Fruit fly (Drosophila melanogaster): ENCODE results near the gene CG5973.

The CG5973 gene

DNA sequence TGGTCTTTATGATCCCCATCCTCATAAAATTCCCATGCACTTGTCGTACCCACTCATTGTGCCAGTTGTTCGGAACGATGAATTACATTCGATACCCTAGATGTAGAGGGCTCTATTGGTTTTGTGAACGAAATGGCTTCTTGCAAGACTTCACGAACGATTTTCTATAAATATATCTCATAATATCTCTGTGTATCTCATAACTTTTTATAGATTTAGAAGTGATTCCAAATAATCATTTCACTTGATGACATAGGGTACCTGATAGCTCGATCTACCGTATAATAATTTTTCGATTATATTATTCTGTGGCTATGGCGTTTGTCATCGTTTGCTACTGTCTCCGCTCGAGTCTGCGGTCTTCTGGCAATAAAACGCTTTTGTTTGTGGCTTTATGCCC, 40.3 kb upstream of the CG5973 start:
- no peak for TF ChIP-seq dl (GFP tag; optimal IDR thresholded peaks at IDR 0.05; ENCODE audit: insufficient read depth in 1 of 2, partially characterized antibody in 2 of 2)
- TF ChIP-seq rgr (GFP tag; optimal IDR thresholded peaks at IDR 0.05): peak; percentile 70
- TF ChIP-seq h (GFP tag; optimal IDR thresholded peaks at IDR 0.05): peak; percentile 69
- TF ChIP-seq CrebA (GFP tag; optimal IDR thresholded peaks at IDR 0.05; ENCODE audit: borderline replicate concordance): peak; percentile 29
- no peak for TF ChIP-seq Vsx2 (GFP tag; optimal IDR thresholded peaks at IDR 0.05; ENCODE audit: partially characterized antibody)
- TF ChIP-seq fru (GFP tag; optimal IDR thresholded peaks at IDR 0.05): peak; percentile 84
- TF ChIP-seq HLH106 (tag; optimal IDR thresholded peaks at IDR 0.05): peak; percentile 72
- TF ChIP-seq psq (GFP tag; optimal IDR thresholded peaks at IDR 0.05): peak; percentile 30
- no peak for TF ChIP-seq usp (GFP tag; optimal IDR thresholded peaks at IDR 0.05)
- TF ChIP-seq sv (GFP tag; optimal IDR thresholded peaks at IDR 0.05): peak; percentile 38
- TF ChIP-seq OdsH (GFP tag; optimal IDR thresholded peaks at IDR 0.05): peak; percentile 69
- TF ChIP-seq woc (GFP tag; optimal IDR thresholded peaks at IDR 0.05): peak; percentile 14
- peak in 1 of 2 experiments; percentile 82 for TF ChIP-seq foxo (GFP tag; optimal IDR thresholded peaks at IDR 0.05)
- no peak for TF ChIP-seq N (GFP tag; optimal IDR thresholded peaks at IDR 0.05)
- TF ChIP-seq ey (GFP tag; optimal IDR thresholded peaks at IDR 0.05): peak; percentile 74
- no peak for TF ChIP-seq GATAd (GFP tag; optimal IDR thresholded peaks at IDR 0.05)
- peak; percentile 27 for TF ChIP-seq CG32264 (GFP tag; optimal IDR thresholded peaks at IDR 0.05)
- TF ChIP-seq jim (GFP tag; optimal IDR thresholded peaks at IDR 0.05): no peak
- TF ChIP-seq Jra (GFP tag; optimal IDR thresholded peaks at IDR 0.05): no peak
- TF ChIP-seq Hr83 (GFP tag; optimal IDR thresholded peaks at IDR 0.05; ENCODE audit: poor library complexity, severe bottlenecking): no peak
- TF ChIP-seq dmrt93B (GFP tag; optimal IDR thresholded peaks at IDR 0.05): peak; percentile 64
- peak; percentile 23 for TF ChIP-seq Sp1 (GFP tag; optimal IDR thresholded peaks at IDR 0.05)
- peak; percentile 12 for TF ChIP-seq tai (GFP tag; optimal IDR thresholded peaks at IDR 0.05)
- TF ChIP-seq Abd-B (GFP tag; optimal IDR thresholded peaks at IDR 0.05): no peak
- peak; percentile 67 for TF ChIP-seq br (GFP tag; optimal IDR thresholded peaks at IDR 0.05)
- TF ChIP-seq Hnf4 (GFP tag; optimal IDR thresholded peaks at IDR 0.05): peak; percentile 57

DNA sequence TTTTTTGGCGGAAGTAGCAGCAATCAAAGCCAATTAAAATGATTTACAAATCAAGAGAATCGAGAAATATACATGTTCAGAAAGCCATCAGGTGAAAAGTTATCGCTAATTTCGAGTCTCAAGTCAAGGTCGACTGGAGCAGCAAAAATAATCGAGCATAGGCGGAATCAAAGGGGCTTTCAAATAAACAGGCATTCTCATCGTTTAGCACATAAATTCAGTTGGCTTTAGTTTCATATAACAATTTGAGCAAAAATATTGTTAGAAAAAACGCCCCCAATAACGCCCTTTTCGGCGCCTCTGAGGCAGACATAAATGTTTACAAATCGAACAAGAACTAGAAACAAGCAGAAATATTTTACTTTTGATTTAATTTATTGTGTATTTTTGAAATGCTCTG, 39.5 kb upstream of the CG5973 start:
- no peak for TF ChIP-seq h (GFP tag; optimal IDR thresholded peaks at IDR 0.05)
- no peak for TF ChIP-seq Sp1 (GFP tag; optimal IDR thresholded peaks at IDR 0.05)
- no peak for TF ChIP-seq tai (GFP tag; optimal IDR thresholded peaks at IDR 0.05)
- no peak for TF ChIP-seq Abd-B (GFP tag; optimal IDR thresholded peaks at IDR 0.05)

DNA sequence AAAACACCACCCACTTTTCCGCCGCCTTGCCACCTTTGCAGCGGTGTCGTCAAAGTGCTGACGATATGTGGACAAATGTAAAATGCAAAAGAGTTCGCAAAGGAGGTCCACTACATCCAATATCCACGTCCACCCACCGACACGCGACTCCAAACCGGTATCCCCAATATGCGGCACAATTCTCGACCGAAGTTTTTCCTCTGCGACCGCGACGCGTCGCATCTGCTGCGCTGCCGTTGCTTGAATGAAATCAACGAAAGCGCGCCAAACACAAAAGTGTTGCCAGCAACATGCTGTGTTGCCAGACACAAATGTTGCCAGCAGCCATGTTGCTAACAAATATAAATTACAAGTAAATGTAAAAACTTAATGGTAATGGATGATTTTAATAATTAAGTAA, 38.8 kb upstream of the CG5973 start, which contains the start of gene CG5160:
CG5160 (minus strand) TSS at position 223 of the 400 bp plus-strand sequence.
- TF ChIP-seq brk (GFP tag; optimal IDR thresholded peaks at IDR 0.05): no peak
- TF ChIP-seq Hnf4 (GFP tag; optimal IDR thresholded peaks at IDR 0.05): no peak
- no peak for TF ChIP-seq OdsH (GFP tag; optimal IDR thresholded peaks at IDR 0.05)
- TF ChIP-seq dsf (GFP tag; optimal IDR thresholded peaks at IDR 0.05; ENCODE audit: borderline replicate concordance): no peak
- no peak for TF ChIP-seq jim (GFP tag; optimal IDR thresholded peaks at IDR 0.05)
- TF ChIP-seq foxo (GFP tag; optimal IDR thresholded peaks at IDR 0.05): no peak
- no peak for TF ChIP-seq N (GFP tag; optimal IDR thresholded peaks at IDR 0.05)
- no peak for TF ChIP-seq Vsx2 (GFP tag; optimal IDR thresholded peaks at IDR 0.05; ENCODE audit: partially characterized antibody)
- no peak for TF ChIP-seq lola (GFP tag; optimal IDR thresholded peaks at IDR 0.05)
- TF ChIP-seq HLH106 (tag; optimal IDR thresholded peaks at IDR 0.05): no peak
- no peak for TF ChIP-seq ey (GFP tag; optimal IDR thresholded peaks at IDR 0.05)
- no peak for TF ChIP-seq rgr (GFP tag; optimal IDR thresholded peaks at IDR 0.05)
- TF ChIP-seq Dfd (GFP tag; optimal IDR thresholded peaks at IDR 0.05): no peak
- no peak for TF ChIP-seq psq (GFP tag; optimal IDR thresholded peaks at IDR 0.05)
- no peak for TF ChIP-seq Jra (GFP tag; optimal IDR thresholded peaks at IDR 0.05)
- no peak for TF ChIP-seq Mio (GFP tag; optimal IDR thresholded peaks at IDR 0.05)
- no peak for TF ChIP-seq Hr83 (GFP tag; optimal IDR thresholded peaks at IDR 0.05; ENCODE audit: poor library complexity, severe bottlenecking)
- TF ChIP-seq Hr78 (GFP tag; optimal IDR thresholded peaks at IDR 0.05): no peak

DNA sequence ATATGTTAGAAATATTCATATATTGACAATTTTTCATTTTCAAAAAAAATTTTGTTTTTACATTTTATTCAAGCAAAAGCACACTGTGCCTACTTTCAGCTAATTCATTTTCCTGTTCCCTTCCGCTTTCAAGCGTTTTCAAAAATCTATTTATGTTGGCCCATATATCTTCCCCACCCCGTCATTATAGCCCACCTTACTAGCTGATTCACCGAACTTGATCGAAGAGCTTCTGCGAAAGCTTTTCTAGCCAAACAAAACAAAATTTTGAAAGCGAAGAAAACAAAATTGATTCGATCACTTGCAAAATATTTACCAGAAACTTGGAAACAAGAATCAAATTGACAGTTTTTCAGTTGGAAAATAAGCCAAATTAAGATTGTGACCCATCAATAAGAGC, 36.3 kb upstream of the CG5973 start, which contains the start of gene CG5171:
CG5171 (plus strand) TSS at position 311 of the 400 bp plus-strand sequence.
- no peak for TF ChIP-seq Dfd (GFP tag; optimal IDR thresholded peaks at IDR 0.05)
- TF ChIP-seq pan (optimal IDR thresholded peaks at IDR 0.05): no peak
- no peak for TF ChIP-seq CG32264 (GFP tag; optimal IDR thresholded peaks at IDR 0.05)
- no peak for TF ChIP-seq Rel (GFP tag; optimal IDR thresholded peaks at IDR 0.05)
- TF ChIP-seq Rel (tag; optimal IDR thresholded peaks at IDR 0.05): no peak
- TF ChIP-seq dl (GFP tag; optimal IDR thresholded peaks at IDR 0.05; ENCODE audit: insufficient read depth in 1 of 2, partially characterized antibody in 2 of 2): no peak
- TF ChIP-seq usp (GFP tag; optimal IDR thresholded peaks at IDR 0.05): no peak
- no peak for TF ChIP-seq lola (GFP tag; optimal IDR thresholded peaks at IDR 0.05)
- TF ChIP-seq brk (GFP tag; optimal IDR thresholded peaks at IDR 0.05): no peak
- no peak for TF ChIP-seq Mio (GFP tag; optimal IDR thresholded peaks at IDR 0.05)
- TF ChIP-seq Hnf4 (GFP tag; optimal IDR thresholded peaks at IDR 0.05): no peak
- TF ChIP-seq OdsH (GFP tag; optimal IDR thresholded peaks at IDR 0.05): no peak
